Worm (Caenorhabditis elegans): Measurements from ENCODE around the gene W09H1.4.
A peak's percentile ranks its signal among the peaks of the same experiment; 100 is the strongest.

- no peak for TF ChIP-seq pha-4 (tag; optimal IDR thresholded peaks at IDR 0.05)
- TF ChIP-seq ceh-14 (tag; optimal IDR thresholded peaks at IDR 0.05), result peak; percentile 91
- peak; percentile 73 for TF ChIP-seq unc-86 (tag; optimal IDR thresholded peaks at IDR 0.05)
- peak; percentile 81 for TF ChIP-seq ama-1 (optimal IDR thresholded peaks at IDR 0.05)
- no peak for TF ChIP-seq ceh-45 (GFP tag; IDR thresholded peaks at IDR 0.05)
- TF ChIP-seq npax-4 (tag; optimal IDR thresholded peaks at IDR 0.05), result peak; percentile 38
- TF ChIP-seq sdc-2 (tag; optimal IDR thresholded peaks at IDR 0.05), result no peak
- no peak for TF ChIP-seq elt-4 (tag; optimal IDR thresholded peaks at IDR 0.05)
- TF ChIP-seq K02D7.2 (tag; optimal IDR thresholded peaks at IDR 0.05), result no peak
These were observed 16.4 kb downstream of the W09H1.4 start, which contains the start of gene btf-1 for ce11 chrII:13199674-13200215.

Data from whole organism, late embryonic.